Worm (Caenorhabditis elegans) whole organism, L2 larva: ENCODE data around the gene R13A1.1.

Experiments
- R02D3.7 ChIP-seq: fragments of 150-350 bp; optimal IDR thresholded peaks from 2 replicates; lab custom pipeline; 2014; ENCODE audit warnings: missing biosample characterization, missing genetic modification characterization
- ama-1 ChIP-seq: fragments of 150-350 bp; optimal IDR thresholded peaks from 2 replicates; lab custom pipeline; 2018; ENCODE audit warnings: inconsistent platforms
- ceh-82 ChIP-seq: fragments of 150-350 bp; optimal IDR thresholded peaks from 2 replicates; lab custom pipeline; 2014; ENCODE audit warnings: missing biosample characterization, missing genetic modification characterization
- elt-3 ChIP-seq: sonication (generic microtip); optimal IDR thresholded peaks from 2 replicates; lab custom pipeline; 2017; ENCODE audit warnings: missing biosample characterization, missing genetic modification characterization
- fos-1 ChIP-seq: fragments of 150-350 bp; optimal IDR thresholded peaks from 2 replicates; lab custom pipeline; 2014; ENCODE audit warnings: missing biosample characterization, missing genetic modification characterization
- lsy-2 ChIP-seq, 2 experiments: fragments of 150-350 bp in 1 of 2; sonication (generic microtip) in 1 of 2; optimal IDR thresholded peaks; 2 replicates each; lab custom pipeline; 2014 to 2017; ENCODE audit warnings: missing biosample characterization in 2 of 2, missing genetic modification characterization in 2 of 2
- mab-5 ChIP-seq: fragments of 150-350 bp; optimal IDR thresholded peaks from 2 replicates; lab custom pipeline; 2014; ENCODE audit warnings: missing biosample characterization, missing genetic modification characterization
- nhr-6 ChIP-seq: fragments of 150-350 bp; optimal IDR thresholded peaks from 2 replicates; lab custom pipeline; 2014; ENCODE audit warnings: missing biosample characterization, missing genetic modification characterization
- nhr-77 ChIP-seq: fragments of 150-350 bp; optimal IDR thresholded peaks from 2 replicates; lab custom pipeline; 2014; ENCODE audit warnings: missing biosample characterization, missing genetic modification characterization
- skn-1 ChIP-seq: sonication (generic microtip); optimal IDR thresholded peaks from 2 replicates; lab custom pipeline; 2017; ENCODE audit warnings: missing biosample characterization, missing genetic modification characterization
- unc-62 ChIP-seq: fragments of 150-350 bp; optimal IDR thresholded peaks from 2 replicates; lab custom pipeline; 2014; ENCODE audit warnings: missing biosample characterization, missing genetic modification reagents, missing genetic modification characterization
- zag-1 ChIP-seq: fragments of 150-350 bp; optimal IDR thresholded peaks from 2 replicates; lab custom pipeline; 2014; ENCODE audit warnings: missing biosample characterization, missing genetic modification characterization
- ztf-11 ChIP-seq: sonication (generic microtip); optimal IDR thresholded peaks from 2 replicates; lab custom pipeline; 2017; ENCODE audit warnings: missing biosample characterization, missing genetic modification characterization

DNA sequence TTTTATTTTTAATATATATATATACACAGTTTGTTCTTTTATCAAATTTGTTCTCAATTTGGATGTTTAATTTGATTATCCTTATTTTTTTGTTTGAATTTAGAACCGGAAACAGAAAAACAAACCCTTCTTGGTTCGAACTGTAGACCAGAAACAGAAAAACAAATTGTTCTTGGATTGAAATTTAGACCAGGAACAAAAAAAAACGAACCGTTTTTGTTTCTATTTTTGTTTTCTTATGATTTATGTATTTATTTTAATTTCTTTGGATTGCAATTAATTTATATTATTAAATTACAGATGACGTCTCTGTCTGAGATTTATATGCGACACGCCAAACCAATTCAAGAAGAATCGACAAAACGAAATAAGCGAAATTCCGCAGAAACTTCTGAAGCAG, 44.5 kb upstream of the R13A1.1 start, which contains the start of gene C42D4.19:
- TF ChIP-seq skn-1 (no peak), R02D3.7 (tag; lab: Kevin White, UChicago) (no peak), mab-5 (tag; lab: Kevin White, UChicago) (no peak), nhr-6 (tag; lab: Kevin White, UChicago) (no peak), ztf-11 (no peak), unc-62 (GFP tag; lab: Kevin White, UChicago) (no peak), fos-1 (tag; lab: Kevin White, UChicago) (no peak), nhr-77 (tag; lab: Kevin White, UChicago) (no peak), elt-3 (tag; lab: Kevin White, UChicago) (no peak), lsy-2 (tag; optimal IDR thresholded peaks at IDR 0.05; lab: Kevin White, UChicago) (no peak), ceh-82 (no peak), zag-1 (tag; lab: Kevin White, UChicago) (no peak), ama-1 (lab: Kevin White, UChicago) (no peak)
